Worm (Caenorhabditis elegans): ENCODE measurements around the gene ncx-5.

ncx-5 gene

DNA sequence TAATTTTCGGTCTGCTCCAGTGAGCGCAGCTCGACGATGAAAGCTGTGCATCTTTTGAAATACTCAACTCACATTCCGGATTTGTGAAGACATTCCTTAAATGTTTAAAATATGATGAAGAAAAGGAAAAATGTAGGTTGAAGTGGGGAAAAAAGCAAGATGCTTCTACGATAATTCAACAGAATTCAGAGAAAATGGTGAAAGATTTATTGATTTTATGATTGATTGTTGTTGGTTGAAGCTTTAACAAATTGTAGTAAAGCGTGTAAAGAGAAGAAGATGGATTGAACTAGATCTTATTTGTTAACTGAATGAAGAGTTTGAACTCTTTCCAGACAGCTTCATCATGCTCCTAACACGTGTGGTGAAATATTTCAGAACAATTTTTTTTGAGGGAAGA lies at the start of gene ncx-5:
Gene ncx-5, minus strand, starts transcription at position 101 of the 400 bp plus-strand sequence.
- TF ChIP-seq tab-1 (GFP tag; IDR thresholded peaks at IDR 0.05) (no peak), ztf-29 (GFP tag; IDR thresholded peaks at IDR 0.05) (no peak), klf-2 (GFP tag; conservative IDR thresholded peaks at IDR 0.05) (no peak), cog-1 (tag; optimal IDR thresholded peaks at IDR 0.05) (no peak), flt-1 (GFP tag; IDR thresholded peaks at IDR 0.05) (no peak), ref-1 (GFP tag; conservative IDR thresholded peaks at IDR 0.05) (no peak), T22C8.4 (GFP tag; IDR thresholded peaks at IDR 0.05) (no peak), med-1 (GFP tag; optimal IDR thresholded peaks at IDR 0.05; ENCODE audit: insufficient read depth) (no peak)

DNA sequence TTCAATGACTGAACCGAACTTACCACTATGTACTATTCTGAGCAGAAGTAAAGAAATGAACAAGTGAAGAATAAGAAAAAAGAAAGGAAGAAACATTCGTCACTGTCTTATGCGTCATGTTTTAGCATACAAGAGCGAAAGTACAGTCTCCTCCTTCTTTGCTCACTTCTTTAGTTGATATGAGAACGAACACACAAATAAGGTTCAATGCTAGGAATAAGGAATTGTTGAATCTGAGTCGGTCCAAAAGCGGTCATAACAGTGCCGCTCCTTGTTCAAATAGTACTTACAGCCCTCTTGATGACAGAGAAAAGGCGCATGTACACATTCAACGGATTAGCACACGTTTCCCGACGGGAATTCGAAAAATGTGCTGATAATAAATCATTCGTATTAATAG lies 49.2 kb upstream of the ncx-5 start, which contains the start of gene F25D1.8:
Gene F25D1.8, plus strand, starts transcription at position 301 of the 400 bp plus-strand sequence.
- TF ChIP-seq ref-1 (GFP tag; conservative IDR thresholded peaks at IDR 0.05) (no peak), ztf-23 (GFP tag; IDR thresholded peaks at IDR 0.05) (no peak), med-1 (GFP tag; optimal IDR thresholded peaks at IDR 0.05; ENCODE audit: insufficient read depth) (no peak), cog-1 (tag; optimal IDR thresholded peaks at IDR 0.05) (no peak), tab-1 (GFP tag; IDR thresholded peaks at IDR 0.05) (no peak), T22C8.4 (GFP tag; IDR thresholded peaks at IDR 0.05) (no peak), ztf-29 (GFP tag; IDR thresholded peaks at IDR 0.05) (no peak), klf-2 (GFP tag; conservative IDR thresholded peaks at IDR 0.05) (no peak)

DNA sequence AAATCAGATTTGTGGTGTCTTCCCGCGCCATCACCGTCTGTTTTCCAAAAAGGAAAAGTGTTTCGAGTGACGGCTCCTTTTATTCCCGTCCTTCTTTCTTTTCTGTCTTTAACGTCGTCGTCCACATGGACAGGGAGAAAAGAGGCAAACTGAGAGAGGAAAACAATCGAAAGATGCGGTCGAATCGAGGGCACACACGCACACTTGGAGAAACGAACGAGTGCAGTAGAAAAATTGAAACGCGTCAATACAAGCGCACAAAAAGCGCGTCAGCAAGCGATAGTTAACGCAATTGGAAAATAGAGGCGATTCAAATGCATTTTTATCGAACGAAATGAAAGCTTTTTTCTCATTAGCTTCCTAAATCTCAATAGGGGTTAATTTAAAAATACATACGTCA lies 46.9 kb upstream of the ncx-5 start:
- TF ChIP-seq med-1 (GFP tag; optimal IDR thresholded peaks at IDR 0.05; ENCODE audit: insufficient read depth) (peak; percentile 1), flt-1 (GFP tag; IDR thresholded peaks at IDR 0.05) (no peak), ztf-23 (GFP tag; IDR thresholded peaks at IDR 0.05) (peak; percentile 94), T22C8.4 (GFP tag; IDR thresholded peaks at IDR 0.05) (no peak), cog-1 (tag; optimal IDR thresholded peaks at IDR 0.05) (peak; percentile 58), ztf-29 (GFP tag; IDR thresholded peaks at IDR 0.05) (no peak), ref-1 (GFP tag; conservative IDR thresholded peaks at IDR 0.05) (no peak)

DNA sequence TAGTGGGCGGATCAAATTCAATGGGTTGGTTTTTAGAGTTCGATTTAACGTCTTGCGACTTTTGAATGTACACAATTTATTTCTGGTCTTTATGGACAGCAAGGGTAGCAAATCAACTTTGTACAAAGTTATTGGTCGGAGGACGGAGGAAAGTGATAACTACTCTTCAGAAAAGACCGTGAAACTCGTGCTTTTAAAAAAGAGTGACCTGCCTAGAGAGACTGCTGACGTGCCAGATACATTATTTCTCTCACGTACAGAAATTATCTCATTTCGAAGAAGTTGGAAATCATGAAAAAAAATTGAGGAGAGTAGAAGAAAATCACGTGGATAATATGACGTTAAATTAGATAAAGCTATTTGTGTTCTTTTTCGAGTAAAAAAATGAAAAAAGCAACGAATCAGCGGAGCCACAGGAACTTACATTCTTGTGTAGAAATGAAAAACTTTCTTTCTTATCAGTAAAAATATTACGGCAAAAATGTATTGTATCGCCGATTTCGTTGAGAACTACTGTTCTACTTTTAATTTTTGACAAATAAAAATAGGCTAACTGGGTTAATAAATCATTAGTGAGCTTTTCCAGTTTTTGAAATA lies 46.3 kb upstream of the ncx-5 start, which contains the start of gene ppm-1.A:
Gene ppm-1.A, minus strand, starts transcription at position 294 of the 597 bp plus-strand sequence.
- TF ChIP-seq klf-2 (GFP tag; conservative IDR thresholded peaks at IDR 0.05) (no peak), ztf-29 (GFP tag; IDR thresholded peaks at IDR 0.05) (no peak), ztf-23 (GFP tag; IDR thresholded peaks at IDR 0.05) (no peak), cog-1 (tag; optimal IDR thresholded peaks at IDR 0.05) (no peak), T22C8.4 (GFP tag; IDR thresholded peaks at IDR 0.05) (no peak), med-1 (GFP tag; optimal IDR thresholded peaks at IDR 0.05; ENCODE audit: insufficient read depth) (no peak), flt-1 (GFP tag; IDR thresholded peaks at IDR 0.05) (no peak), tab-1 (GFP tag; IDR thresholded peaks at IDR 0.05) (no peak), ref-1 (GFP tag; conservative IDR thresholded peaks at IDR 0.05) (no peak)

DNA sequence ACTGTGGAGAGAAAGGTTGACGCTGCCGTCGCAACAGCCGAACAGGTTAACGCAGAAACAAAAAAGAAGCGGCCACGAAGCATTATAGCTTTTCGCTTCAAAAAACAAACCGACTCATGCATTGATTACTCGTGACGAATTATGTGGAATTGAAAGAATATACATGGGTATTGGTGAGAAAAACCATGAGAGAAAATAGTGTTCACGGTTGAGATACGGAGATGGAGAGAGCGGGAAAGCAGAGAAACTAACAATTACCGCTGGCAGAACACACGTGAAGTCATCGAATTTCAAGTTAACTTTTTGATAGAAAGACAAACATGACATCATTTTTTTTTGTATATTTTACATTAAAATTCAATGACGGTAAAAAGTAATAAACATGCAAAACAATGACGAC lies 45.4 kb upstream of the ncx-5 start:
- TF ChIP-seq tab-1 (GFP tag; IDR thresholded peaks at IDR 0.05), result no peak
- TF ChIP-seq med-1 (GFP tag; optimal IDR thresholded peaks at IDR 0.05; ENCODE audit: insufficient read depth), result no peak

DNA sequence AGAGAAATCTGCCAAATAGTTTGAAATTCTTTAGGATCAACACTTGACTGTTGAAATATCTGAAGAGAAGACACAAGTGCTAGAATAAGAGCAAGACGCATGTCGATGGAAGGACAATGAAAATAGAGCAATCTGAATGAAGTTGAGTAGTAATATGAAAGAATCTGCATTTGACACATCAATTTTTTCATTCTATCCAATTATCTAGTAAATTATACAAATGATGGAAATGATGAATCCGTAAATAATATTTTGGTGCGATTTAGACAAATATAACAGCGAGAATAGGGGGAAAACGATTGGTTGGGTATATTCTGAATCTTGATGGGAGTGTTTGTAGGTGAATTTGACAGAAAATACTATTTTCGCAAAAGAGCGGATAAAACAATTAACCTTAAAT lies 42.8 kb upstream of the ncx-5 start, which contains the start of gene txt-10:
Gene txt-10, minus strand, starts transcription at position 101 of the 400 bp plus-strand sequence.
- TF ChIP-seq med-1 (GFP tag; optimal IDR thresholded peaks at IDR 0.05; ENCODE audit: insufficient read depth) (no peak), ztf-23 (GFP tag; IDR thresholded peaks at IDR 0.05) (no peak), ref-1 (GFP tag; conservative IDR thresholded peaks at IDR 0.05) (no peak), T22C8.4 (GFP tag; IDR thresholded peaks at IDR 0.05) (no peak), flt-1 (GFP tag; IDR thresholded peaks at IDR 0.05) (no peak), klf-2 (GFP tag; conservative IDR thresholded peaks at IDR 0.05) (no peak), cog-1 (tag; optimal IDR thresholded peaks at IDR 0.05) (no peak), ztf-29 (GFP tag; IDR thresholded peaks at IDR 0.05) (no peak), tab-1 (GFP tag; IDR thresholded peaks at IDR 0.05) (no peak)

DNA sequence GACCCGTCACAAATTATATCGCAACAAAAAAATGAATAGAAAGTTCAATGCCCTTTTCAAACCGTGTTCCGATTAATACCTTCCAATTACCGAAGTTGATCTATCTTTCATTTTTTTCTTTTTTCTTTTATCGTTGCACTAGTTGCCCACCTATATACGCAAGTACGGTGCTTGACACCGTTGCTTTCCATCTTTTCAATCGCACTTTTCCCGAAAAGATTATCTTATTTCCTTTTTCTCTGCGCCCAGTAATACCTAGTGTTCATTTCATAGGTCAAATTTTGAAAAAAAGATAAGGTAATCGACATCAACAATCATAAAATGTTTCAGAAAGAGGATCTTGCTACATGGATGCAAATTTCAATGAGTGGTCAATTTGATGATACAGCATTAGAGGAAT lies 39.7 kb upstream of the ncx-5 start:
- TF ChIP-seq T22C8.4 (GFP tag; IDR thresholded peaks at IDR 0.05) (no peak), ztf-23 (GFP tag; IDR thresholded peaks at IDR 0.05) (no peak), ztf-29 (GFP tag; IDR thresholded peaks at IDR 0.05) (no peak), tab-1 (GFP tag; IDR thresholded peaks at IDR 0.05) (no peak), flt-1 (GFP tag; IDR thresholded peaks at IDR 0.05) (no peak), cog-1 (tag; optimal IDR thresholded peaks at IDR 0.05) (no peak), ref-1 (GFP tag; conservative IDR thresholded peaks at IDR 0.05) (no peak), med-1 (GFP tag; optimal IDR thresholded peaks at IDR 0.05; ENCODE audit: insufficient read depth) (no peak), klf-2 (GFP tag; conservative IDR thresholded peaks at IDR 0.05) (no peak)

DNA sequence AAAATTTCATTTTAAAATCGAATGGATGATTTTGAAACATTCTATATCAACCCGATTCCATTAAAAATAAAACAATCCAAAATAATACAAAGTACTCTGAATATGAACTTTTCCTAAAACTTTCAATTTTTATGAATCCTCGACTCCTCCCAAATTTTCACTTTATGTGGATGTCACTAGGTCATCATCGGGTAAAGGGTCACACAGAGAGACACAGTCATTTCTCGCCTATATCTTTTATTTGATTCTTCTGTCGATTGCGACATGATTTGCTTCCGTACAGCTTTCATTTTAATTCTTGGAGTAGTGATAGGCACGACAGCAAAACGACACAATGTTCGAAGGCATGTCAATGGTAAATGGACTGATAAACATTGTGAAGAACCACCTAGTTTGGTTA lies 38.6 kb upstream of the ncx-5 start, which contains the start of gene F25D1.3:
Gene F25D1.3, plus strand, starts transcription at position 225 of the 400 bp plus-strand sequence.
- TF ChIP-seq cog-1 (tag; optimal IDR thresholded peaks at IDR 0.05) (no peak), ref-1 (GFP tag; conservative IDR thresholded peaks at IDR 0.05) (no peak), tab-1 (GFP tag; IDR thresholded peaks at IDR 0.05) (no peak), T22C8.4 (GFP tag; IDR thresholded peaks at IDR 0.05) (no peak), ztf-29 (GFP tag; IDR thresholded peaks at IDR 0.05) (no peak), flt-1 (GFP tag; IDR thresholded peaks at IDR 0.05) (no peak), ztf-23 (GFP tag; IDR thresholded peaks at IDR 0.05) (no peak), klf-2 (GFP tag; conservative IDR thresholded peaks at IDR 0.05) (no peak), med-1 (GFP tag; optimal IDR thresholded peaks at IDR 0.05; ENCODE audit: insufficient read depth) (no peak)

DNA sequence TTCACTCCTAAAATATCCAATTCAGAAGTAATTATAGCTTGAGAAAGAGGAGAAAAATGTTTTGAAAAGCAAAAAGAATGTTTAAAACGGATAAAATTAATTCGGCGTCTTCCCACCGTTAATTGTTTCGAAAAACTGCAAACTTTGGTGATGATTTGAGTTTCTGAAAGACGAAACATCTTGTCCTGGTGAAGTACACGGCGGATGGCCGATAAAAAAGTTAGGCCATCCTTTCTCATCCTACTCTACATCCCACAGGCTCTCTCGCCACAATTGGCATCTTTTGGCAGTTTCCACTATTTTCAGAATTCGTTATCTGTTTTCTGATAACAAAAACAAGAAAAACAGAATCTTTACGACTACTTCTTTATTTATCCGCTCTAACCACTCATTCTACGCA lies 36.0 kb upstream of the ncx-5 start, which contains the start of the genes C35A5.8 and hda-11:
Gene C35A5.8, minus strand, starts transcription at position 7 of the 400 bp plus-strand sequence.
Gene hda-11, plus strand, starts transcription at position 283 of the 400 bp plus-strand sequence.
- TF ChIP-seq med-1 (GFP tag; optimal IDR thresholded peaks at IDR 0.05; ENCODE audit: insufficient read depth) (no peak), flt-1 (GFP tag; IDR thresholded peaks at IDR 0.05) (peak; percentile 79; the same call in 1 of the 2 replicates), T22C8.4 (GFP tag; IDR thresholded peaks at IDR 0.05) (no peak), cog-1 (tag; optimal IDR thresholded peaks at IDR 0.05) (peak; percentile 3), ztf-29 (GFP tag; IDR thresholded peaks at IDR 0.05) (no peak), tab-1 (GFP tag; IDR thresholded peaks at IDR 0.05) (no peak), klf-2 (GFP tag; conservative IDR thresholded peaks at IDR 0.05) (0 out of 2 replicates have a peak, but pooled peaks have one; percentile 27)

Data from whole organism, midembryonic.